Fruit fly (Drosophila melanogaster): ENCODE results near the gene Eig71Ej.

- TF ChIP-seq CG7045 (GFP tag; optimal IDR thresholded peaks at IDR 0.05): no peak
- TF ChIP-seq cic (GFP tag; optimal IDR thresholded peaks at IDR 0.05): no peak
- TF ChIP-seq cnc (optimal IDR thresholded peaks at IDR 0.05): no peak
- no peak for TF ChIP-seq tj (GFP tag; optimal IDR thresholded peaks at IDR 0.05)
- TF ChIP-seq CG7101 (tag; optimal IDR thresholded peaks at IDR 0.05): no peak
- TF ChIP-seq ovo (GFP tag; optimal IDR thresholded peaks at IDR 0.05): no peak
Observed at dm6 chr3L:15699626-15700337, 39.0 kb upstream of the Eig71Ej start, which contains the start of gene comm2.
